Worm (Caenorhabditis elegans) whole organism, L1 larva: ENCODE results near the gene gipc-2.

ENCODE experiments used
- aly-2 ChIP-seq: fragments of 150-350 bp; optimal IDR thresholded peaks from 2 replicates; lab custom pipeline; 2014; ENCODE audit warnings: missing biosample characterization, missing genetic modification characterization
- blmp-1 ChIP-seq: fragments of 150-350 bp; optimal IDR thresholded peaks from 2 replicates; lab custom pipeline; 2014; ENCODE audit warnings: missing biosample characterization, missing genetic modification characterization
- ceh-63 ChIP-seq: fragments of 200-800 bp; sonication (Bioruptor generic); optimal IDR thresholded peaks from 2 replicates; lab custom pipeline; 2018; ENCODE audit warnings: mild to moderate bottlenecking, missing genetic modification characterization, missing compliant biosample characterization
- dpl-1 ChIP-seq, 3 experiments: fragments of 150-350 bp in 2 of 3; sonication (generic microtip) in 1 of 3; optimal IDR thresholded peaks; 2 replicates each; lab custom pipeline; 2014 to 2017; ENCODE audit warnings: missing biosample characterization in 3 of 3, missing genetic modification characterization in 3 of 3, missing genetic modification reagents in 3 of 3
- efl-1 ChIP-seq, 4 experiments: fragments of 150-350 bp; optimal IDR thresholded peaks in 3 of 4; peaks in 1 of 4; 1 replicate in 1 of 4; 2 replicates in 3 of 4; lab custom pipeline; 2014; ENCODE audit warnings: missing biosample characterization in 2 of 4, missing genetic modification characterization in 2 of 4, missing genetic modification reagents in 2 of 4
- egl-13 ChIP-seq: sonication (generic microtip); optimal IDR thresholded peaks from 2 replicates; lab custom pipeline; 2016; ENCODE audit warnings: missing genotype, missing genetic modification reagents, missing genetic modification characterization, missing compliant biosample characterization
- ets-5 ChIP-seq: fragments of 200-800 bp; sonication (Bioruptor generic); IDR thresholded peaks from 2 replicates; pipeline ENCODE4 v1.3.6; 2022; ENCODE audit warnings: missing genetic modification characterization, missing compliant biosample characterization
- fkh-10 ChIP-seq: sonication (generic microtip); optimal IDR thresholded peaks from 2 replicates; lab custom pipeline; 2017; ENCODE audit warnings: missing biosample characterization, missing genetic modification reagents, missing genetic modification characterization
- fkh-4 ChIP-seq: sonication (generic microtip); optimal IDR thresholded peaks from 2 replicates; lab custom pipeline; 2016; ENCODE audit warnings: missing compliant biosample characterization, missing genetic modification characterization, borderline replicate concordance
- fos-1 ChIP-seq: fragments of 150-350 bp; optimal IDR thresholded peaks from 2 replicates; lab custom pipeline; 2014; ENCODE audit warnings: missing biosample characterization, missing genetic modification characterization
- hlh-4 ChIP-seq: sonication (generic microtip); optimal IDR thresholded peaks from 2 replicates; lab custom pipeline; 2016; ENCODE audit warnings: mild to moderate bottlenecking, missing genetic modification characterization, missing compliant biosample characterization
- isw-1 ChIP-seq: fragments of 200-800 bp; sonication (Bioruptor generic); IDR thresholded peaks from 2 replicates; pipeline ENCODE4 v1.3.6; 2022; ENCODE audit warnings: missing genetic modification characterization, missing compliant biosample characterization
- lin-14 ChIP-seq: fragments of 200-800 bp; sonication (Bioruptor generic); optimal IDR thresholded peaks from 2 replicates; lab custom pipeline; 2018; ENCODE audit warnings: mild to moderate bottlenecking, missing genetic modification characterization, moderate library complexity, missing compliant biosample characterization
- lin-35 ChIP-seq, 2 experiments: fragments of 150-350 bp; optimal IDR thresholded peaks; 2 replicates each; lab custom pipeline; 2014; ENCODE audit warnings: missing biosample characterization in 2 of 2, missing genetic modification characterization in 2 of 2, missing genetic modification reagents in 2 of 2
- mdl-1 ChIP-seq, 2 experiments: fragments of 150-350 bp; optimal IDR thresholded peaks; 2 replicates each; lab custom pipeline; 2014 to 2017; ENCODE audit warnings: missing biosample characterization in 2 of 2, missing genetic modification characterization in 2 of 2, inconsistent platforms in 1 of 2
- mep-1 ChIP-seq: fragments of 150-350 bp; optimal IDR thresholded peaks from 2 replicates; lab custom pipeline; 2014; ENCODE audit warnings: missing biosample characterization, missing genetic modification characterization
- nhr-11 ChIP-seq: fragments of 150-350 bp; optimal IDR thresholded peaks from 2 replicates; lab custom pipeline; 2014; ENCODE audit warnings: missing biosample characterization, missing genetic modification characterization
- nhr-20 ChIP-seq: sonication (generic microtip); optimal IDR thresholded peaks from 2 replicates; lab custom pipeline; 2016; ENCODE audit warnings: mild to moderate bottlenecking, missing genetic modification characterization, missing compliant biosample characterization
- nhr-71 ChIP-seq: sonication (generic microtip); optimal IDR thresholded peaks from 2 replicates; lab custom pipeline; 2016; ENCODE audit warnings: mild to moderate bottlenecking, missing genetic modification characterization, moderate library complexity, missing compliant biosample characterization
- rnt-1 ChIP-seq: sonication (generic microtip); optimal IDR thresholded peaks from 2 replicates; lab custom pipeline; 2016; ENCODE audit warnings: mild to moderate bottlenecking, missing genetic modification characterization, moderate library complexity, missing compliant biosample characterization
- skn-1 ChIP-seq: fragments of 150-350 bp; optimal IDR thresholded peaks from 2 replicates; lab custom pipeline; 2014; ENCODE audit warnings: missing biosample characterization, missing genetic modification characterization
- tbx-2 ChIP-seq: sonication (generic microtip); optimal IDR thresholded peaks from 2 replicates; lab custom pipeline; 2016; ENCODE audit warnings: missing genetic modification characterization, missing compliant biosample characterization
- unc-30 ChIP-seq: sonication (generic microtip); optimal IDR thresholded peaks from 2 replicates; lab custom pipeline; 2017; ENCODE audit warnings: missing biosample characterization, missing genetic modification characterization
- unc-98 ChIP-seq: fragments of 200-800 bp; sonication (Bioruptor generic); IDR thresholded peaks from 2 replicates; pipeline ENCODE4 v1.3.6; 2022; ENCODE audit warnings: missing genetic modification characterization, missing compliant biosample characterization
- vab-15 ChIP-seq: sonication (generic microtip); optimal IDR thresholded peaks from 2 replicates; lab custom pipeline; 2017; ENCODE audit warnings: missing genotype, mild to moderate bottlenecking, missing genetic modification characterization, missing compliant biosample characterization
- zip-4 ChIP-seq: fragments of 200-800 bp; sonication (Bioruptor generic); optimal IDR thresholded peaks from 2 replicates; lab custom pipeline; 2018; ENCODE audit warnings: mild to moderate bottlenecking, missing genetic modification characterization, moderate library complexity, missing compliant biosample characterization
- ztf-11 ChIP-seq, 2 experiments: sonication (generic microtip); optimal IDR thresholded peaks; 2 replicates each; lab custom pipeline; 2016 to 2017; ENCODE audit warnings: missing genetic modification characterization in 2 of 2, missing biosample characterization in 1 of 2, missing compliant biosample characterization in 1 of 2

Gene gipc-2

ce11 chrIV:9993403-9994132 is 33.9 kb downstream of the gipc-2 start:
- TF ChIP-seq skn-1, result peak; percentile 33
- no peak for TF ChIP-seq nhr-71 (tag; lab: Kevin White, UChicago)
- TF ChIP-seq blmp-1 (tag; lab: Kevin White, UChicago), result peak; percentile 48

DNA sequence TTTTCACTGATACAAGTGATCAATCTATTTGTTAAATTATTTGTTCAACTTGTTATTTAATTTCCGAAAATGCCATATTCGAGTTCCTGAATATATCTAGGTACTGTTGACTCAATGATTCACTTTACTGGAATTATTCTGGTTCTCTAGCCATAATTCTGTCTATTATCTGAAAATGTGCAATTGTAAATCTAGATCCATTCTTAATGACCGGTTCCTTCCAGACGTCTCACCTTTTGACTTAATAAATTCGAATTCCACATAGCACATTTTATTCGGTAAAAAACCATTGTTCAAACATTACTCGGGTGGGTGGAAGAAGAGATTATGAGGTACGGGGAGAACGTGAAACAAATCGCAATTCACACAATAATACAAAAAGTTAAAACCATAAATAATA is 38.0 kb downstream of the gipc-2 start:
- TF ChIP-seq blmp-1 (tag; lab: Kevin White, UChicago), result no peak
- peak; percentile 61 for TF ChIP-seq aly-2
- TF ChIP-seq fos-1 (tag; lab: Kevin White, UChicago), result no peak

DNA sequence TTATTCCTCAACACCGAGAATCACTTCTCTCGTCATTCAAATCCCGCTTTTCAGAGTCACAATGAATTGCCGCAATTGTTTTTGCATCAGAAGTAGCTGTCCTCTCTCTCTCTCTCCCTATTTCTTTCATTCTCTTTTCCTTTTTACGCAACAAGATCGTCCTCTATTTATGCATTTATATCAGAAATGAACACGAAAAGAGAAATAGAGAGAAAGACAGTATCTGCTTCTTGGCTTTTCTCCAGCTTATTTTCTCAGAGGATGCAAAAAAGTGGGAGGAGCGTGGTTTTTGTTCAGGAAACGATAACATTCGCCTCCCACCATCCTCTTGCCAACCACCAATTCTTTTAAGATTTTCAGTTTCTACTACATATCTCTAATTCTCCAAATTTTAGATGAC is 44.6 kb downstream of the gipc-2 start, which contains the start of gene mam-2:
mam-2 (plus strand) TSS at position 301 of the 400 bp plus-strand sequence.
- no peak for TF ChIP-seq fkh-4 (tag; lab: Kevin White, UChicago)
- TF ChIP-seq blmp-1 (tag; lab: Kevin White, UChicago), result peak; percentile 30

ce11 chrIV:9982226-9982794 is 45.2 kb downstream of the gipc-2 start, which contains the start of gene rrp-1:
rrp-1 (minus strand) TSS chrIV:9982276.
- TF ChIP-seq dpl-1 (GFP tag; optimal IDR thresholded peaks at IDR 0.05; lab: Kevin White, UChicago) (peak in 1 of 3 experiments; percentile 30), egl-13 (tag; lab: Kevin White, UChicago) (no peak), hlh-4 (tag; lab: Kevin White, UChicago) (no peak), mep-1 (tag; lab: Kevin White, UChicago) (peak; percentile 47), skn-1 (no peak), tbx-2 (no peak), ztf-11 (tag; optimal IDR thresholded peaks at IDR 0.05; lab: Kevin White, UChicago) (no peak), efl-1 (optimal IDR thresholded peaks at IDR 0.05; lab: Kevin White, UChicago) (peak; percentile 3 to 29), efl-1 (GFP tag; optimal IDR thresholded peaks at IDR 0.05 in 1 of 2; lab: Kevin White, UChicago) (no peak), unc-98 (GFP tag; lab: Robert Waterston, UW) (no peak), lin-35 (GFP tag; optimal IDR thresholded peaks at IDR 0.05; lab: Kevin White, UChicago) (peak in 1 of 2 experiments; percentile 27), mdl-1 (tag; optimal IDR thresholded peaks at IDR 0.05; lab: Kevin White, UChicago) (no peak)

- TF ChIP-seq nhr-20 (tag; lab: Kevin White, UChicago) (no peak), nhr-11 (tag; lab: Kevin White, UChicago) (no peak), ets-5 (GFP tag; lab: Robert Waterston, UW) (no peak), ceh-63 (GFP tag; lab: Kevin White, UChicago) (no peak), lin-14 (GFP tag; lab: Kevin White, UChicago) (peak; percentile 35), efl-1 (optimal IDR thresholded peaks at IDR 0.05; lab: Kevin White, UChicago) (no peak), efl-1 (GFP tag; optimal IDR thresholded peaks at IDR 0.05 in 1 of 2; lab: Kevin White, UChicago) (no peak), fkh-10 (no peak), isw-1 (GFP tag; lab: Robert Waterston, UW) (no peak), zip-4 (GFP tag; lab: Kevin White, UChicago) (no peak), unc-30 (tag; lab: Kevin White, UChicago) (no peak), rnt-1 (tag; lab: Kevin White, UChicago) (peak; percentile 13), vab-15 (tag; lab: Kevin White, UChicago) (no peak)
Measured at ce11 chrIV:9977602-9978172, 49.8 kb downstream of the gipc-2 start, which contains the start of gene dhp-2. dhp-2 (plus strand) TSS chrIV:9978122.
